Worm (Caenorhabditis elegans) whole organism, mixed stage, embryonic: ENCODE measurements around the gene H39E23.3.

Experiments used
- elt-3 ChIP-seq: fragments of 150-350 bp; optimal IDR thresholded peaks from 2 replicates; lab custom pipeline; 2014; ENCODE audit warnings: missing biosample characterization, missing genetic modification characterization
- lsy-2 ChIP-seq: fragments of 150-350 bp; optimal IDR thresholded peaks from 2 replicates; lab custom pipeline; 2014; ENCODE audit warnings: missing biosample characterization, missing genetic modification characterization
- mep-1 ChIP-seq: fragments of 150-350 bp; optimal IDR thresholded peaks from 2 replicates; lab custom pipeline; 2017; ENCODE audit warnings: missing biosample characterization, missing genetic modification reagents, missing genetic modification characterization, inconsistent platforms
- nhr-12 ChIP-seq: fragments of 150-350 bp; optimal IDR thresholded peaks from 2 replicates; lab custom pipeline; 2014; ENCODE audit warnings: missing biosample characterization, missing genetic modification characterization
- nhr-76 ChIP-seq: sonication (generic microtip); optimal IDR thresholded peaks from 2 replicates; lab custom pipeline; 2017; ENCODE audit warnings: missing biosample characterization, missing genetic modification characterization
- pha-4 ChIP-seq: fragments of 150-350 bp; optimal IDR thresholded peaks from 2 replicates; lab custom pipeline; 2018; ENCODE audit warnings: missing biosample characterization, missing genetic modification reagents, missing genetic modification characterization
- sem-2 ChIP-seq: fragments of 200-800 bp; sonication (Bioruptor generic); optimal IDR thresholded peaks from 2 replicates; lab custom pipeline; 2018; ENCODE audit warnings: mild to moderate bottlenecking, missing genetic modification characterization, missing compliant biosample characterization
- unc-120 ChIP-seq: sonication (generic microtip); optimal IDR thresholded peaks from 2 replicates; lab custom pipeline; 2017; ENCODE audit warnings: missing genetic modification characterization, missing compliant biosample characterization; ENCODE audit not compliant: poor library complexity, severe bottlenecking
- unc-39 ChIP-seq: fragments of 150-350 bp; optimal IDR thresholded peaks from 2 replicates; lab custom pipeline; 2014; ENCODE audit warnings: missing biosample characterization, missing genetic modification characterization
- ztf-11 ChIP-seq: fragments of 150-350 bp; optimal IDR thresholded peaks from 2 replicates; lab custom pipeline; 2014; ENCODE audit warnings: missing biosample characterization, missing genetic modification characterization

ce11 chrV:14074160-14074559, 33.5 kb upstream of the H39E23.3 start, which contains the start of gene D1086.11:
- TF ChIP-seq pha-4 (tag; lab: Kevin White, UChicago) (no peak), unc-120 (no peak), mep-1 (tag; lab: Kevin White, UChicago) (no peak), ztf-11 (tag; lab: Kevin White, UChicago) (no peak), elt-3 (tag; lab: Kevin White, UChicago) (no peak), lsy-2 (tag; lab: Kevin White, UChicago) (no peak), nhr-12 (tag; lab: Kevin White, UChicago) (no peak), sem-2 (GFP tag; lab: Kevin White, UChicago) (no peak), nhr-76 (tag; lab: Kevin White, UChicago) (no peak), unc-39 (no peak)
